Fruit fly (Drosophila melanogaster) whole organism, adult: ENCODE measurements around the gene rtet.

Experiments
- CG11617 ChIP-seq: fragments of 200-800 bp; sonication (Bioruptor generic); optimal IDR thresholded peaks from 2 replicates; lab custom pipeline; 2017; ENCODE audit warnings: mild to moderate bottlenecking, missing biosample characterization, missing genetic modification reagents, missing genetic modification characterization
- CG12768 ChIP-seq: fragments of 200-800 bp; sonication (Bioruptor generic); optimal IDR thresholded peaks from 2 replicates; lab custom pipeline; 2017; ENCODE audit warnings: missing biosample characterization, missing genetic modification characterization, mild to moderate bottlenecking, moderate library complexity, missing genetic modification reagents
- CG14711 ChIP-seq: fragments of 200-800 bp; sonication (Bioruptor generic); optimal IDR thresholded peaks from 2 replicates; lab custom pipeline; 2018; ENCODE audit warnings: missing biosample characterization, mild to moderate bottlenecking, missing genetic modification characterization, moderate library complexity
- CG1620 ChIP-seq: fragments of 200-800 bp; sonication (Bioruptor generic); optimal IDR thresholded peaks from 2 replicates; lab custom pipeline; 2016; ENCODE audit warnings: missing biosample characterization, missing genetic modification characterization
- CG33017 ChIP-seq: fragments of 200-800 bp; sonication (Bioruptor generic); optimal IDR thresholded peaks from 2 replicates; lab custom pipeline; 2018; ENCODE audit warnings: missing biosample characterization, mild to moderate bottlenecking, missing genetic modification characterization, moderate library complexity
- CG5204 ChIP-seq: fragments of 200-800 bp; sonication (Bioruptor generic); optimal IDR thresholded peaks from 2 replicates; lab custom pipeline; 2016; ENCODE audit warnings: missing biosample characterization, missing genetic modification characterization
- CG7045 ChIP-seq: fragments of 200-800 bp; sonication (Bioruptor generic); optimal IDR thresholded peaks from 2 replicates; lab custom pipeline; 2017; ENCODE audit warnings: missing biosample characterization, mild to moderate bottlenecking, missing genetic modification characterization
- CG7101 ChIP-seq: fragments of 200-800 bp; sonication (Bioruptor generic); optimal IDR thresholded peaks from 2 replicates; lab custom pipeline; 2018; ENCODE audit warnings: missing biosample characterization, mild to moderate bottlenecking, missing genetic modification characterization, moderate library complexity
- Clk ChIP-seq: fragments of 200-800 bp; sonication (Bioruptor generic); optimal IDR thresholded peaks from 2 replicates; lab custom pipeline; 2017; ENCODE audit warnings: missing biosample characterization, missing genetic modification characterization
- Crg-1 ChIP-seq: fragments of 200-800 bp; sonication (Bioruptor generic); optimal IDR thresholded peaks from 2 replicates; lab custom pipeline; 2016; ENCODE audit warnings: missing biosample characterization, missing genetic modification characterization
- Hr96 ChIP-seq: fragments of 200-800 bp; sonication (Bioruptor generic); optimal IDR thresholded peaks from 2 replicates; lab custom pipeline; 2016; ENCODE audit warnings: missing biosample characterization, missing genetic modification characterization
- Mnt ChIP-seq: fragments of 200-800 bp; sonication (Bioruptor generic); optimal IDR thresholded peaks from 2 replicates; lab custom pipeline; 2016; ENCODE audit warnings: missing biosample characterization, mild to moderate bottlenecking, missing genetic modification characterization
- bab1 ChIP-seq: fragments of 200-800 bp; sonication (Bioruptor generic); optimal IDR thresholded peaks from 3 replicates; lab custom pipeline; 2019; ENCODE audit warnings: missing biosample characterization, mild to moderate bottlenecking, missing genetic modification characterization, moderate library complexity
- cic ChIP-seq: fragments of 200-800 bp; sonication (Bioruptor generic); optimal IDR thresholded peaks from 2 replicates; lab custom pipeline; 2017; ENCODE audit warnings: missing biosample characterization, mild to moderate bottlenecking, missing genetic modification characterization, moderate library complexity
- cnc ChIP-seq, 2 experiments: fragments of >200 bp; optimal IDR thresholded peaks; 2 replicates each; lab custom pipeline; 2017
- kay ChIP-seq: fragments of 200-800 bp; sonication (Bioruptor generic); peaks from one replicate; lab custom pipeline; 2016; ENCODE audit warnings: missing biosample characterization, missing genetic modification characterization, borderline replicate concordance
- ovo ChIP-seq: fragments of 200-800 bp; sonication (Bioruptor generic); optimal IDR thresholded peaks from 2 replicates; lab custom pipeline; 2016; ENCODE audit warnings: missing biosample characterization, missing genetic modification characterization
- pad ChIP-seq: fragments of 200-800 bp; sonication (Bioruptor generic); optimal IDR thresholded peaks from 3 replicates; lab custom pipeline; 2017; ENCODE audit warnings: missing biosample characterization, missing genetic modification characterization, mild to moderate bottlenecking, moderate library complexity, missing genetic modification reagents
- tj ChIP-seq: fragments of 200-800 bp; sonication (Bioruptor generic); optimal IDR thresholded peaks from 3 replicates; lab custom pipeline; 2017; ENCODE audit warnings: missing biosample characterization, mild to moderate bottlenecking, missing genetic modification characterization, moderate library complexity
- toe ChIP-seq: fragments of 200-800 bp; sonication (Bioruptor generic); optimal IDR thresholded peaks from 2 replicates; lab custom pipeline; 2016; ENCODE audit warnings: missing biosample characterization, missing genetic modification characterization

rtet gene

dm6 chr3R:21071312-21071711, 36.9 kb upstream of the rtet start:
- TF ChIP-seq Mnt: no peak
- no peak for TF ChIP-seq CG14711 (tag; lab: Kevin White, UChicago)
- no peak for TF ChIP-seq toe (GFP tag; lab: Kevin White, UChicago)
- no peak for TF ChIP-seq cic (GFP tag; lab: Kevin White, UChicago)
- no peak for TF ChIP-seq pad (GFP tag; lab: Kevin White, UChicago)
- no peak for TF ChIP-seq kay (GFP tag; lab: Kevin White, UChicago)
- TF ChIP-seq Hr96 (GFP tag; lab: Kevin White, UChicago): no peak

dm6 chr3R:21071943-21072500, 36.2 kb upstream of the rtet start:
- TF ChIP-seq Hr96 (GFP tag; lab: Kevin White, UChicago) (no peak), kay (GFP tag; lab: Kevin White, UChicago) (no peak), CG11617 (GFP tag; lab: Kevin White, UChicago) (no peak), CG33017 (tag; lab: Kevin White, UChicago) (no peak), CG5204 (no peak), bab1 (GFP tag; lab: Kevin White, UChicago) (no peak), toe (GFP tag; lab: Kevin White, UChicago) (no peak), CG14711 (tag; lab: Kevin White, UChicago) (no peak), CG1620 (no peak), Crg-1 (GFP tag; lab: Kevin White, UChicago) (no peak)

dm6 chr3R:21073141-21073540, 35.1 kb upstream of the rtet start, which contains the start of gene r-l:
Gene r-l (minus strand): TSS chr3R:21073319.
- no peak for TF ChIP-seq tj (GFP tag; lab: Kevin White, UChicago)
- TF ChIP-seq bab1 (GFP tag; lab: Kevin White, UChicago): peak; percentile 64
- no peak for TF ChIP-seq toe (GFP tag; lab: Kevin White, UChicago)
- peak; percentile 6 for TF ChIP-seq CG7101 (tag; lab: Kevin White, UChicago)
- TF ChIP-seq Mnt: peak; percentile 67

dm6 chr3R:21073707-21074106, 34.5 kb upstream of the rtet start, which contains the start of gene dmrt93B:
Gene dmrt93B (plus strand): TSS chr3R:21074007.
- TF ChIP-seq CG11617 (GFP tag; lab: Kevin White, UChicago) (no peak), cnc (optimal IDR thresholded peaks at IDR 0.05; lab: Kevin White, UChicago) (no peak), Mnt (no peak), pad (GFP tag; lab: Kevin White, UChicago) (no peak), tj (GFP tag; lab: Kevin White, UChicago) (no peak), ovo (GFP tag; lab: Kevin White, UChicago) (no peak), Hr96 (GFP tag; lab: Kevin White, UChicago) (no peak), CG7101 (tag; lab: Kevin White, UChicago) (no peak), CG12768 (GFP tag; lab: Kevin White, UChicago) (no peak), Clk (GFP tag; lab: Kevin White, UChicago) (no peak), cic (GFP tag; lab: Kevin White, UChicago) (no peak), CG14711 (tag; lab: Kevin White, UChicago) (no peak), toe (GFP tag; lab: Kevin White, UChicago) (no peak)

dm6 chr3R:21077577-21077976, 30.7 kb upstream of the rtet start:
- TF ChIP-seq CG11617 (GFP tag; lab: Kevin White, UChicago) (no peak), CG33017 (tag; lab: Kevin White, UChicago) (no peak), CG12768 (GFP tag; lab: Kevin White, UChicago) (no peak), toe (GFP tag; lab: Kevin White, UChicago) (no peak), Clk (GFP tag; lab: Kevin White, UChicago) (no peak), kay (GFP tag; lab: Kevin White, UChicago) (no peak), CG7101 (tag; lab: Kevin White, UChicago) (no peak), CG1620 (no peak), Crg-1 (GFP tag; lab: Kevin White, UChicago) (no peak)

DNA sequence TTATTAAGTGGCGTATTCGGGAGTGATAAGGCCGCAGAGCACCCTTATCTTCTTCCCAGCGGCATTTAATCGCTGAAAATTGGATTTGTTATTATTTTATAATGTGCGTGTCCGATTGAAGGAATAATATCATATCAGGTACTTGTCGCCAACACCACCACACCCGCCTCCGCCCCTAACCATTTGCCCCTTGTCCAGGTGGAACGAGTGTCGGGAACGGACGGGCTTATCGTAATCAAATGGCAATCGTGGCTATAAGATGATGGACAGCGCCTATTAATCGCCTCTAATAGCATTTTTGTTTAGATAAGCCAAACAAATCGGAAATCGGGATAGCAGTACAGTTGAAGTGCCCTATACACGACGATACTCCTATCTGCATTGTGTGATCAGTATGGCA, 30.0 kb upstream of the rtet start:
- TF ChIP-seq CG33017 (tag; lab: Kevin White, UChicago) (no peak), Crg-1 (GFP tag; lab: Kevin White, UChicago) (no peak), cic (GFP tag; lab: Kevin White, UChicago) (no peak), ovo (GFP tag; lab: Kevin White, UChicago) (no peak), CG1620 (no peak), tj (GFP tag; lab: Kevin White, UChicago) (no peak), CG12768 (GFP tag; lab: Kevin White, UChicago) (no peak), CG7045 (GFP tag; lab: Kevin White, UChicago) (no peak), CG14711 (tag; lab: Kevin White, UChicago) (no peak), Mnt (no peak), cnc (optimal IDR thresholded peaks at IDR 0.05; lab: Kevin White, UChicago) (no peak), kay (GFP tag; lab: Kevin White, UChicago) (no peak), Hr96 (GFP tag; lab: Kevin White, UChicago) (no peak), toe (GFP tag; lab: Kevin White, UChicago) (no peak)

- no peak for TF ChIP-seq CG12768 (GFP tag; lab: Kevin White, UChicago)
- no peak for TF ChIP-seq bab1 (GFP tag; lab: Kevin White, UChicago)
- TF ChIP-seq ovo (GFP tag; lab: Kevin White, UChicago): no peak
- no peak for TF ChIP-seq CG1620
- no peak for TF ChIP-seq kay (GFP tag; lab: Kevin White, UChicago)
- no peak for TF ChIP-seq CG7045 (GFP tag; lab: Kevin White, UChicago)
- no peak for TF ChIP-seq Mnt
- no peak for TF ChIP-seq CG14711 (tag; lab: Kevin White, UChicago)
- no peak for TF ChIP-seq cnc (optimal IDR thresholded peaks at IDR 0.05; lab: Kevin White, UChicago)
- no peak for TF ChIP-seq pad (GFP tag; lab: Kevin White, UChicago)
- no peak for TF ChIP-seq cic (GFP tag; lab: Kevin White, UChicago)
- no peak for TF ChIP-seq CG33017 (tag; lab: Kevin White, UChicago)
- TF ChIP-seq toe (GFP tag; lab: Kevin White, UChicago): no peak
- no peak for TF ChIP-seq Clk (GFP tag; lab: Kevin White, UChicago)
- no peak for TF ChIP-seq Crg-1 (GFP tag; lab: Kevin White, UChicago)
- no peak for TF ChIP-seq CG11617 (GFP tag; lab: Kevin White, UChicago)
These were observed 29.3 kb upstream of the rtet start for dm6 chr3R:21078958-21079357.
